Fruit fly (Drosophila melanogaster): ENCODE results near the gene mab-21.

Gene mab-21

dm6 chrX:6000747-6001426 lies 12.1 kb downstream of the mab-21 start, which contains the start of gene CG4766 (continued):
- TF ChIP-seq ase (GFP tag; IDR thresholded peaks at IDR 0.05) = peak; percentile 63; the same call in 2 of the 3 replicates
- TF ChIP-seq CG12769 (tag; optimal IDR thresholded peaks at IDR 0.05) = peak; percentile 64
- peak; percentile 72 for TF ChIP-seq HLH3B (GFP tag; IDR thresholded peaks at IDR 0.05)
- peak; percentile 72 for TF ChIP-seq CG5180 (GFP tag; optimal IDR thresholded peaks at IDR 0.05)
- TF ChIP-seq gsb-n (tag; optimal IDR thresholded peaks at IDR 0.05) = peak; percentile 87
- peak; percentile 79 for TF ChIP-seq CG13624 (GFP tag; optimal IDR thresholded peaks at IDR 0.05)
- peak; percentile 94 for TF ChIP-seq CG10979 (tag; optimal IDR thresholded peaks at IDR 0.05)
- peak; percentile 88 for TF ChIP-seq CG13424 (tag; optimal IDR thresholded peaks at IDR 0.05)
- peak; percentile 57 for TF ChIP-seq CG6654 (GFP tag; optimal IDR thresholded peaks at IDR 0.05)
- peak; percentile 95 for TF ChIP-seq CG2712 (tag; optimal IDR thresholded peaks at IDR 0.05)
- peak; percentile 64 for TF ChIP-seq CG18764 (GFP tag; optimal IDR thresholded peaks at IDR 0.05)
- TF ChIP-seq CG3838 (GFP tag; optimal IDR thresholded peaks at IDR 0.05) = peak; percentile 44
- no peak for TF ChIP-seq Dll (GFP tag; IDR thresholded peaks at IDR 0.05; ENCODE audit: partially characterized antibody)
- TF ChIP-seq lov (optimal IDR thresholded peaks at IDR 0.05) = no peak
- TF ChIP-seq lov (GFP tag; IDR thresholded peaks at IDR 0.05) = 0 out of 3 replicates have a peak, but pooled peaks have one; percentile 33
- TF ChIP-seq Rfx (GFP tag; IDR thresholded peaks at IDR 0.05) = peak; percentile 66
- TF ChIP-seq bowl (GFP tag; IDR thresholded peaks at IDR 0.05) = peak; percentile 44; the same call in 1 of the 2 replicates
- no peak for TF ChIP-seq z (GFP tag; IDR thresholded peaks at IDR 0.05)
- no peak for TF ChIP-seq CG10565 (GFP tag; optimal IDR thresholded peaks at IDR 0.05)
- TF ChIP-seq CG15601 (tag; optimal IDR thresholded peaks at IDR 0.05) = peak; percentile 86
- TF ChIP-seq Med (GFP tag) = peak; percentile 89
- no peak for TF ChIP-seq Doc3 (GFP tag; IDR thresholded peaks at IDR 0.05; ENCODE audit: partially characterized antibody)
- TF ChIP-seq CG34224 (GFP tag; IDR thresholded peaks at IDR 0.05; ENCODE audit: partially characterized antibody) = no peak
- TF ChIP-seq klu (GFP tag; IDR thresholded peaks at IDR 0.05) = peak; percentile 58; the same call in 1 of the 2 replicates
- TF ChIP-seq slp2 (GFP tag; optimal IDR thresholded peaks at IDR 0.05) = peak; percentile 55
- TF ChIP-seq kah (GFP tag; optimal IDR thresholded peaks at IDR 0.05) = peak; percentile 57
- peak; percentile 51; the same call in 1 of the 3 replicates for TF ChIP-seq Mrtf (GFP tag; IDR thresholded peaks at IDR 0.05)
- peak; percentile 85 for TF ChIP-seq sqz (GFP tag; optimal IDR thresholded peaks at IDR 0.05)
- TF ChIP-seq CG18476 (GFP tag; optimal IDR thresholded peaks at IDR 0.05) = peak; percentile 68
- TF ChIP-seq gfzf (GFP tag; optimal IDR thresholded peaks at IDR 0.05) = no peak
- TF ChIP-seq sd (tag; optimal IDR thresholded peaks at IDR 0.05) = peak; percentile 75
- peak; percentile 92 for TF ChIP-seq CG14710 (tag; optimal IDR thresholded peaks at IDR 0.05)
- peak; percentile 78 for TF ChIP-seq Antp (GFP tag; optimal IDR thresholded peaks at IDR 0.05)
- peak; percentile 86 for TF ChIP-seq Atf-2 (GFP tag; optimal IDR thresholded peaks at IDR 0.05)
- TF ChIP-seq GATAe (GFP tag; conservative IDR thresholded peaks at IDR 0.05) = no peak
- TF ChIP-seq CG8944 (GFP tag; optimal IDR thresholded peaks at IDR 0.05) = peak; percentile 76
- TF ChIP-seq CG8359 (GFP tag; optimal IDR thresholded peaks at IDR 0.05; ENCODE audit: borderline replicate concordance) = peak; percentile 82
- TF ChIP-seq gro (GFP tag; optimal IDR thresholded peaks at IDR 0.05) = peak; percentile 46
- peak; percentile 59 for TF ChIP-seq p53 (GFP tag; optimal IDR thresholded peaks at IDR 0.05)
- peak; percentile 57 for TF ChIP-seq CG11398 (GFP tag; optimal IDR thresholded peaks at IDR 0.05)
- TF ChIP-seq CrebB (tag; optimal IDR thresholded peaks at IDR 0.05) = peak; percentile 66
- peak; percentile 81 for TF ChIP-seq dysf (GFP tag; IDR thresholded peaks at IDR 0.05)
- no peak for TF ChIP-seq br (optimal IDR thresholded peaks at IDR 0.05)
- TF ChIP-seq Opbp (GFP tag; IDR thresholded peaks at IDR 0.05; ENCODE audit: partially characterized antibody) = no peak
- peak; percentile 69 for TF ChIP-seq CG1603 (tag; optimal IDR thresholded peaks at IDR 0.05)
- no peak for TF ChIP-seq hth (optimal IDR thresholded peaks at IDR 0.05)
- TF ChIP-seq Side (GFP tag; optimal IDR thresholded peaks at IDR 0.05) = peak; percentile 84
- TF ChIP-seq CG34422 (GFP tag; IDR thresholded peaks at IDR 0.05) = peak; percentile 72; the same call in 2 of the 3 replicates
- TF ChIP-seq Chrac-16 (GFP tag; optimal IDR thresholded peaks at IDR 0.05) = peak; percentile 86
- TF ChIP-seq Hr78 (GFP tag; optimal IDR thresholded peaks at IDR 0.05) = peak in 1 of 2 experiments; percentile 65
